Worm (Caenorhabditis elegans): ENCODE data around the gene metl-6.

DNA sequence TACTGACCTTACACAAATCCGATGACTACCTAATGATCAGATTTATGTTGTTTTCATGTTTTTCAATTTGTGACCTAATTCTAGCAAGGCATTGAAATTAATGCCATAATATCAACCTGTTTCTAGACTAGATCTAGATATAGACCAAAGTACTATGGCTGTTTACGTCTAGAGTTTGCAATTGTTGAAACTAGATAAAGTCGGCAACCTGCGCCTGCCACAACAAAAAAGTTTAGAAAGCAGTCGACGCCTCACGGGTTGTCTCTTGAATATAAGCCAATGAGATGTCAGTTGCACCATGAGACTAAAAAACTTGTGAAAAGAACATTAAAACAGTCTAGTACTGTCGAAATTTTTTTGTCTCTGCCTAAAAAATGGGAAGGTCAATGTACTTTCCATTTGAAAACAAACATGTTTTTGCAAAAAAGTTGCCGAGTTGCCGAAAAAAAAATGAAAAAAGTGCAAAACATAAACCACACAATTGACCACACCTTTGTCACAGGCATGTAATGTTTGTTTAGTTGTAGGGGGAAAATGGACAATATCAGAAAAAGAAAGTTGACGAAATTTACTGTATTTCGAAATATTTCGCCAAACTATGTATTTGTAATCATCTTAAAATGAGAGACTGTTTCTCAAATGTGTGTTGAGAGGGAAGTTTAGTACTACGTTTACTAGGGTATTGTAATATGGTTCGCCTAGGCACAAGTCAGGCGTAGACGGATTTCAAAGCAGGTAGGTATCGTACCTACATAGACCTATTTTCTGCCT, 42.3 kb downstream of the metl-6 start:
- TF ChIP-seq aly-2 (tag; optimal IDR thresholded peaks at IDR 0.05) (no peak), nhr-90 (tag; optimal IDR thresholded peaks at IDR 0.05; ENCODE audit: poor library complexity) (no peak), jun-1 (tag; optimal IDR thresholded peaks at IDR 0.05) (no peak)

Data from whole organism, L1 larva.